Worm (Caenorhabditis elegans): ENCODE measurements around the gene tag-297.

DNA sequence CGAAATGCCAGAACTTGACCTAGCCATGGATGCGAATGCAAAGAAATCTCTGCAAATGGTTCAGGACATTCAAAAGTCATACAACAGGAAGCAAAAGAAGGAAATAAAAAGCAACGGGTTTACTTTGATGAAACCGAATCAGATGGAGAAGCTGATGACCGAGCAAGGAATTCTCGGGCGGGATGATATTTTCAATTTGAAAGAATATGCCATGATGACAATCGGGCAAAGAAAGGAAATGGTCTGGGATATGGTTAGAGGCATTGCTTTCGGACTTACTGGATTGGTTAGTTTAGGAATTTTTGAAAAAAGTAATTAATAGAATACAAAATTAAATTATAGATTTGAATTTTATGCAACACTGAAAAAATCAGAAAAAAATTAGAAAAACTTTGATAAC is 6.7 kb upstream of the tag-297 start:
- TF ChIP-seq B0310.2 (tag; optimal IDR thresholded peaks at IDR 0.05) (no peak), ama-1 (optimal IDR thresholded peaks at IDR 0.05) (no peak), flt-1 (GFP tag; IDR thresholded peaks at IDR 0.05) (no peak), F13C5.2 (tag; optimal IDR thresholded peaks at IDR 0.05) (no peak), scrt-1 (GFP tag; IDR thresholded peaks at IDR 0.05) (no peak), tbx-11 (GFP tag; IDR thresholded peaks at IDR 0.05) (no peak), sea-1 (GFP tag; conservative IDR thresholded peaks at IDR 0.05) (no peak), aly-1 (tag; optimal IDR thresholded peaks at IDR 0.05) (no peak), hmbx-1 (tag; optimal IDR thresholded peaks at IDR 0.05) (no peak)
